Worm (Caenorhabditis elegans) whole organism, late embryonic: ENCODE measurements around the gene W06H8.6.

Experiments used
- C08G9.2 ChIP-seq: sonication (generic microtip); optimal IDR thresholded peaks from 2 replicates; lab custom pipeline; 2016; ENCODE audit warnings: mild to moderate bottlenecking, missing genetic modification characterization, moderate library complexity, missing compliant biosample characterization
- F13H6.1 ChIP-seq: sonication (generic microtip); optimal IDR thresholded peaks from 2 replicates; lab custom pipeline; 2016; ENCODE audit warnings: missing genetic modification characterization, missing compliant biosample characterization
- K09A11.1 ChIP-seq: sonication (generic microtip); optimal IDR thresholded peaks from 2 replicates; lab custom pipeline; 2017; ENCODE audit warnings: antibody characterized with exemption, mild to moderate bottlenecking, missing genetic modification characterization, missing compliant biosample characterization; ENCODE audit not compliant: insufficient read depth
- Y22D7AL.16 ChIP-seq: sonication (generic microtip); optimal IDR thresholded peaks from 2 replicates; lab custom pipeline; 2016; ENCODE audit warnings: missing genetic modification characterization, missing compliant biosample characterization
- ahr-1 ChIP-seq: sonication (generic microtip); optimal IDR thresholded peaks from 2 replicates; lab custom pipeline; 2016; ENCODE audit warnings: missing genetic modification characterization, missing compliant biosample characterization
- ama-1 ChIP-seq: fragments of 150-350 bp; optimal IDR thresholded peaks from 2 replicates; lab custom pipeline; 2014
- ceh-14 ChIP-seq: sonication (generic microtip); optimal IDR thresholded peaks from 2 replicates; lab custom pipeline; 2016; ENCODE audit warnings: missing genotype, missing genetic modification characterization, missing compliant biosample characterization
- ceh-19 ChIP-seq: fragments of 200-800 bp; sonication (Bioruptor generic); optimal IDR thresholded peaks from 2 replicates; lab custom pipeline; 2018; ENCODE audit warnings: mild to moderate bottlenecking, missing genetic modification characterization, missing compliant biosample characterization
- ceh-24 ChIP-seq: sonication (generic microtip); optimal IDR thresholded peaks from 2 replicates; lab custom pipeline; 2016; ENCODE audit warnings: mild to moderate bottlenecking, missing genetic modification characterization, missing compliant biosample characterization
- ceh-30 ChIP-seq: fragments of 150-350 bp; optimal IDR thresholded peaks from 2 replicates; lab custom pipeline; 2014; ENCODE audit warnings: missing biosample characterization, missing genetic modification characterization
- ceh-31 ChIP-seq: sonication (generic microtip); optimal IDR thresholded peaks from 2 replicates; lab custom pipeline; 2016; ENCODE audit warnings: missing genetic modification characterization, missing compliant biosample characterization
- ceh-45 ChIP-seq: fragments of 200-800 bp; sonication (Bioruptor generic); IDR thresholded peaks from 2 replicates; pipeline ENCODE4 v1.3.6; 2022; ENCODE audit warnings: missing genetic modification reagents, missing genetic modification characterization, missing compliant biosample characterization
- ceh-48 ChIP-seq: sonication (generic microtip); optimal IDR thresholded peaks from 2 replicates; lab custom pipeline; 2016; ENCODE audit warnings: missing genetic modification characterization, inconsistent platforms, missing compliant biosample characterization
- ceh-6 ChIP-seq: fragments of 200-800 bp; sonication (Bioruptor generic); optimal IDR thresholded peaks from 2 replicates; lab custom pipeline; 2018; ENCODE audit warnings: mild to moderate bottlenecking, missing genetic modification characterization, missing compliant biosample characterization
- che-1 ChIP-seq: sonication (generic microtip); optimal IDR thresholded peaks from 2 replicates; lab custom pipeline; 2016; ENCODE audit warnings: mild to moderate bottlenecking, missing genetic modification characterization, missing compliant biosample characterization
- dmd-4 ChIP-seq: sonication (generic microtip); optimal IDR thresholded peaks from 2 replicates; lab custom pipeline; 2016; ENCODE audit warnings: borderline replicate concordance, missing genetic modification characterization, missing compliant biosample characterization
- dve-1 ChIP-seq: sonication (generic microtip); optimal IDR thresholded peaks from 2 replicates; lab custom pipeline; 2017; ENCODE audit warnings: antibody characterized with exemption, mild to moderate bottlenecking, missing genetic modification characterization, missing compliant biosample characterization
- elt-2 ChIP-seq: sonication (generic microtip); optimal IDR thresholded peaks from 2 replicates; lab custom pipeline; 2016; ENCODE audit warnings: missing genetic modification reagents, missing genetic modification characterization, missing compliant biosample characterization
- eyg-1 ChIP-seq: sonication (generic microtip); optimal IDR thresholded peaks from 2 replicates; lab custom pipeline; 2016; ENCODE audit warnings: missing genotype, missing genetic modification characterization, missing compliant biosample characterization
- fax-1 ChIP-seq: sonication (generic microtip); optimal IDR thresholded peaks from 2 replicates; lab custom pipeline; 2016; ENCODE audit warnings: missing genotype, missing genetic modification characterization, missing compliant biosample characterization
- fkh-10 ChIP-seq: fragments of 150-350 bp; optimal IDR thresholded peaks from 2 replicates; lab custom pipeline; 2014; ENCODE audit warnings: missing biosample characterization, missing genetic modification reagents, missing genetic modification characterization
- fkh-6 ChIP-seq: sonication (generic microtip); optimal IDR thresholded peaks from 2 replicates; lab custom pipeline; 2016; ENCODE audit warnings: missing genetic modification characterization, missing compliant biosample characterization
- hlh-13 ChIP-seq: fragments of 200-800 bp; sonication (Bioruptor generic); optimal IDR thresholded peaks from 2 replicates; lab custom pipeline; 2018; ENCODE audit warnings: mild to moderate bottlenecking, missing genetic modification characterization, missing compliant biosample characterization
- hlh-8 ChIP-seq: sonication (generic microtip); optimal IDR thresholded peaks from 2 replicates; lab custom pipeline; 2016; ENCODE audit warnings: missing genotype, missing genetic modification characterization, missing compliant biosample characterization
- lim-6 ChIP-seq: sonication (generic microtip); optimal IDR thresholded peaks from 2 replicates; lab custom pipeline; 2016; ENCODE audit warnings: missing genetic modification characterization, missing compliant biosample characterization
- nfya-1 ChIP-seq: sonication (generic microtip); optimal IDR thresholded peaks from 2 replicates; lab custom pipeline; 2017; ENCODE audit warnings: missing genetic modification characterization, mild to moderate bottlenecking, missing compliant biosample characterization, antibody characterized with exemption, moderate library complexity
- nhr-11 ChIP-seq: fragments of 150-350 bp; optimal IDR thresholded peaks from 2 replicates; lab custom pipeline; 2014; ENCODE audit warnings: missing biosample characterization, missing genetic modification characterization
- npax-4 ChIP-seq: sonication (generic microtip); optimal IDR thresholded peaks from 2 replicates; lab custom pipeline; 2016; ENCODE audit warnings: missing genetic modification characterization, missing compliant biosample characterization
- odd-2 ChIP-seq: sonication (generic microtip); optimal IDR thresholded peaks from 2 replicates; lab custom pipeline; 2017; ENCODE audit warnings: antibody characterized with exemption, mild to moderate bottlenecking, missing genetic modification characterization, missing compliant biosample characterization
- pag-3 ChIP-seq: sonication (generic microtip); optimal IDR thresholded peaks from 2 replicates; lab custom pipeline; 2016; ENCODE audit warnings: missing compliant biosample characterization, missing genetic modification characterization, borderline replicate concordance
- pha-2 ChIP-seq: sonication (generic microtip); optimal IDR thresholded peaks from 2 replicates; lab custom pipeline; 2017; ENCODE audit warnings: mild to moderate bottlenecking, missing genetic modification characterization, missing compliant biosample characterization
- pha-4 ChIP-seq: fragments of 150-350 bp; optimal IDR thresholded peaks from 2 replicates; lab custom pipeline; 2018; ENCODE audit warnings: missing biosample characterization, missing genetic modification reagents, missing genetic modification characterization
- pros-1 ChIP-seq: fragments of 150-350 bp; optimal IDR thresholded peaks from 2 replicates; lab custom pipeline; 2014; ENCODE audit warnings: missing biosample characterization, missing genetic modification reagents, missing genetic modification characterization
- ref-2 ChIP-seq: sonication (generic microtip); optimal IDR thresholded peaks from 2 replicates; lab custom pipeline; 2016; ENCODE audit warnings: missing genetic modification characterization, missing compliant biosample characterization
- rnt-1 ChIP-seq: sonication (generic microtip); optimal IDR thresholded peaks from 2 replicates; lab custom pipeline; 2016; ENCODE audit warnings: missing genetic modification characterization, missing compliant biosample characterization
- syd-9 ChIP-seq: sonication (generic microtip); optimal IDR thresholded peaks from 2 replicates; lab custom pipeline; 2016; ENCODE audit warnings: mild to moderate bottlenecking, missing genetic modification characterization, moderate library complexity, missing compliant biosample characterization
- tbx-2 ChIP-seq: sonication (generic microtip); optimal IDR thresholded peaks from 2 replicates; lab custom pipeline; 2016; ENCODE audit warnings: missing genetic modification characterization, missing compliant biosample characterization
- tbx-7 ChIP-seq: sonication (generic microtip); optimal IDR thresholded peaks from 2 replicates; lab custom pipeline; 2016; ENCODE audit warnings: missing genotype, missing genetic modification characterization, missing compliant biosample characterization
- unc-42 ChIP-seq: sonication (generic microtip); optimal IDR thresholded peaks from 2 replicates; lab custom pipeline; 2016; ENCODE audit warnings: missing genotype, missing genetic modification characterization, missing compliant biosample characterization
- unc-55 ChIP-seq: sonication (generic microtip); optimal IDR thresholded peaks from 2 replicates; lab custom pipeline; 2017; ENCODE audit warnings: missing biosample characterization, missing genetic modification reagents, missing genetic modification characterization
- zip-5 ChIP-seq: sonication (generic microtip); optimal IDR thresholded peaks from 2 replicates; lab custom pipeline; 2016; ENCODE audit warnings: missing genetic modification characterization, missing compliant biosample characterization

The W06H8.6 gene

DNA sequence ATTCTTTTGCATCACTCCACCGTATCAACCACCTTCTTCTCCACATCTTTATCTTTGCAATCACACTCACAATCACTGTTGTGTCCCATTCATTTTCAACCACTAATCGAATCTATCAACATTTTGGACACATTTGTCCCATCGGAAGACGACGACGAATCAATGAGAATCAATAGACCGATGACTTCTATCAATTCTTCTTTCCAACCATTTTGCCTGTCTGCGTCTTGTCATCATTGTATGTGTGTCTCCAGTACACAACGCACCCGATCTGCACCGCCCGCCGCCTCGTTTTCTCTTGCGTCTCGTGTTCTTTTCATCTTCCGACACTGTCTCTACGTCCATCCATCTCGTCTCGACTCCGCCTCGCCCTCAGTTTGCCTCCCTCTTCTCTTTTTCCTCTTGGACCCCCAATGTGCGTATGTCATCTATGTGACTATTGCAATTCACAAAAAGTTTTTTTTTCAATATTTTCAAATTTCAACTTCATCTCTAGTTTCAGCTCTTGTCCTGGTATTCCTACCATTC, 19.7 kb upstream of the W06H8.6 start, which contains the start of gene dmd-7 (continued):
- TF ChIP-seq ceh-24 (tag; lab: Kevin White, UChicago) (no peak), lim-6 (tag; lab: Kevin White, UChicago) (no peak), Y22D7AL.16 (tag; lab: Kevin White, UChicago) (no peak), F13H6.1 (tag; lab: Kevin White, UChicago) (peak; percentile 61), tbx-2 (peak; percentile 76), syd-9 (tag; lab: Kevin White, UChicago) (no peak), eyg-1 (tag; lab: Kevin White, UChicago) (no peak), nhr-11 (tag; lab: Kevin White, UChicago) (no peak), pha-4 (tag; lab: Kevin White, UChicago) (no peak), ahr-1 (tag; lab: Kevin White, UChicago) (no peak), tbx-7 (tag; lab: Kevin White, UChicago) (no peak), npax-4 (no peak), ama-1 (lab: Kevin White, UChicago) (no peak), ceh-31 (peak; percentile 64), pha-2 (tag; lab: Kevin White, UChicago) (no peak), dmd-4 (tag; lab: Kevin White, UChicago) (no peak), fkh-10 (GFP tag; lab: Kevin White, UChicago) (no peak), fkh-6 (tag; lab: Kevin White, UChicago) (peak; percentile 13), K09A11.1 (no peak), elt-2 (tag; lab: Kevin White, UChicago) (peak; percentile 50), unc-42 (peak; percentile 38), che-1 (tag; lab: Kevin White, UChicago) (no peak), unc-55 (peak; percentile 72), C08G9.2 (tag; lab: Kevin White, UChicago) (no peak), ceh-30 (tag; lab: Kevin White, UChicago) (no peak), odd-2 (no peak), fax-1 (tag; lab: Kevin White, UChicago) (no peak), pros-1 (tag; lab: Kevin White, UChicago) (peak; percentile 70), hlh-13 (GFP tag; lab: Kevin White, UChicago) (no peak), ceh-45 (GFP tag; lab: Robert Waterston, UW) (no peak), ref-2 (peak; percentile 70), pag-3 (tag; lab: Kevin White, UChicago) (no peak), ceh-19 (GFP tag; lab: Kevin White, UChicago) (no peak), ceh-6 (GFP tag; lab: Kevin White, UChicago) (no peak), ceh-48 (tag; lab: Kevin White, UChicago) (no peak)

DNA sequence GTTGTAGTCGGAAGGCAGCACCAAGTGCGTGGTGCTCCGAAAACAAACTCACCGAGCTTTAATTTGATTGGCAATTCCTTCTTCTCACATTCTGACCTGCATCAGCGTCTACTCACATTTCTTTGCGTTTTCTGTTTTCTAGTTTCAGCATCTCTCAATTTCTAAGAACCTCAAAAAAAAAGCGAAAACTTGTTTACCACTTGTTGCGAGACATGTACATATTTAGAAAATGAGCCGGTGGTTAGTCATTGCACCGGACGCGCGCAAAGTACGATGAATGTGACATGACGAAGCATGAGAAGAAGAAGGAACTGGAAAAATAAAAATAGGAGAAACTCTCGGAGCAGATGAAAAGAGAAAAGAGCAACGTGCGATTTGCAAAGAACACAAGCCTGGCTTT, 17.8 kb upstream of the W06H8.6 start:
- TF ChIP-seq dve-1 (tag; lab: Kevin White, UChicago) = no peak
- peak; percentile 45 for TF ChIP-seq unc-42

DNA sequence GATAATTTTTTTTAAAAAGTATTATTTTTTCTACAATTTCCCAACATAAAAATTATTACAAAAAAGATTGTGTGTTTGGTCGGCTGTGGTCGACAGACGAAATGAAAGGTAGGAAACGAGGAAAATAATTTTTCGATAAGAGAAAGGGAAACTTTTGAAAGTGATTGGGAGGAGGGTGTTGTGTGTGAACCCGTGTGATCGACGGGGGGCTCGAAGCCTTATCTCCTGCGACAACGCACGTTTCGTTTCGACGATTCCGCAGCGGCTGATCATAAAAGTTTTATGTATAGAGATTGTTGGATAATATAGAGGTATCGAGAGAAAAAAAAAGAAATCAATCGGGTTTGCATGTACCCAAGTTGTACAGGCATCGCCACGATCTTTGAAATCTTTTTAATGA, 16.4 kb upstream of the W06H8.6 start:
- TF ChIP-seq ceh-14 (tag; lab: Kevin White, UChicago) = no peak
- peak; percentile 0 for TF ChIP-seq elt-2 (tag; lab: Kevin White, UChicago)
- no peak for TF ChIP-seq tbx-2

DNA sequence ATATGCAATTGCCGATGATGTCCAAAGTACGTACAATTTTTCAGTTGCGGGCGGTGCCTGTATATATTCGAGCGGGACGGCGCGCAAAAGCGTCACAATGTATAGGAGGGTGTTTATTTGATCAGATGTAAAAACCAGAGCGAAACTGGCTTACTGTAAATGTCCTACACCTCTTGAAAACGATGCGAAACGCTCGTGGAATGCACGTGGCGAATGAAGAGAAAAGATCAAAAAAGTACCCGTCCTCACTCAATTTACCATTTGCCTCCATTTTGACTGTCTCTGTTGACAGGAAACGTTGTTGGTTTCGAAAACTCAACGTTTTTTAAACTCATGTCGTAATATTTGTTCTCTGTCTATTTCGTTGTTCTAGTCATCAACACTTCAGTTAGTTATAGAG, 13.9 kb upstream of the W06H8.6 start:
- TF ChIP-seq zip-5 (tag; lab: Kevin White, UChicago) (no peak), hlh-8 (tag; lab: Kevin White, UChicago) (no peak), pha-4 (tag; lab: Kevin White, UChicago) (no peak), ceh-6 (GFP tag; lab: Kevin White, UChicago) (no peak), rnt-1 (no peak), C08G9.2 (tag; lab: Kevin White, UChicago) (no peak), ref-2 (no peak), nfya-1 (tag; lab: Kevin White, UChicago) (no peak)
